Fruit fly (Drosophila melanogaster) whole organism, embryonic: ENCODE measurements around the gene CG5541.

Experiments used
- Bdp1 ChIP-seq: fragments of 200-800 bp; sonication (Bioruptor generic); optimal IDR thresholded peaks from 3 replicates; lab custom pipeline; 2016; ENCODE audit warnings: missing biosample characterization, missing genetic modification characterization
- CG10209 ChIP-seq: fragments of 200-800 bp; sonication (Bioruptor generic); optimal IDR thresholded peaks from 3 replicates; lab custom pipeline; 2017; ENCODE audit warnings: missing biosample characterization, mild to moderate bottlenecking, missing genetic modification characterization, missing genetic modification reagents
- CG10366 ChIP-seq: fragments of 200-800 bp; sonication (Bioruptor generic); IDR thresholded peaks from 2 replicates; pipeline ENCODE4 v1.3.6; 2022; ENCODE audit warnings: missing biosample characterization, missing genetic modification characterization
- CG11504 ChIP-seq: fragments of 200-800 bp; sonication (Bioruptor generic); optimal IDR thresholded peaks from 3 replicates; lab custom pipeline; 2019; ENCODE audit warnings: missing biosample characterization, mild to moderate bottlenecking, missing genetic modification characterization, moderate library complexity
- CG11695 ChIP-seq: fragments of 200-800 bp; sonication (Bioruptor generic); IDR thresholded peaks from 3 replicates; pipeline ENCODE4 v1.3.6; 2022; ENCODE audit warnings: missing biosample characterization, missing genetic modification characterization
- CG11723 ChIP-seq: fragments of 200-800 bp; sonication (Bioruptor generic); optimal IDR thresholded peaks from 2 replicates; lab custom pipeline; 2017; ENCODE audit warnings: missing biosample characterization, mild to moderate bottlenecking, missing genetic modification characterization
- CG12659 ChIP-seq: fragments of 200-800 bp; sonication (Bioruptor generic); optimal IDR thresholded peaks from 3 replicates; lab custom pipeline; 2017; ENCODE audit warnings: mild to moderate bottlenecking, missing biosample characterization, missing genetic modification reagents, missing genetic modification characterization
- CG1602 ChIP-seq: fragments of 200-800 bp; sonication (Bioruptor generic); optimal IDR thresholded peaks from 3 replicates; lab custom pipeline; 2016; ENCODE audit warnings: missing biosample characterization, missing genetic modification characterization
- CG18619 ChIP-seq: fragments of 200-800 bp; sonication (Bioruptor generic); optimal IDR thresholded peaks from 3 replicates; lab custom pipeline; 2017; ENCODE audit warnings: missing biosample characterization, mild to moderate bottlenecking, missing genetic modification characterization
- CG2129 ChIP-seq: fragments of 200-800 bp; sonication (Bioruptor generic); IDR thresholded peaks from 2 replicates; pipeline ENCODE4 v1.3.6; 2022; ENCODE audit warnings: missing biosample characterization, missing genetic modification characterization; ENCODE audit not compliant: partially characterized antibody
- CG2678 ChIP-seq: fragments of 200-800 bp; sonication (Bioruptor generic); optimal IDR thresholded peaks from 3 replicates; lab custom pipeline; 2019; ENCODE audit warnings: missing biosample characterization, mild to moderate bottlenecking, missing genetic modification characterization, moderate library complexity
- CG2889 ChIP-seq: fragments of 200-800 bp; sonication (Bioruptor generic); IDR thresholded peaks from 3 replicates; pipeline ENCODE4 v1.3.6; 2022; ENCODE audit warnings: missing biosample characterization, missing genetic modification characterization
- CG3847 ChIP-seq: fragments of 200-800 bp; sonication (Bioruptor generic); IDR thresholded peaks from 2 replicates; pipeline ENCODE4 v1.3.6; 2022; ENCODE audit warnings: missing biosample characterization, missing genetic modification characterization
- CG4360 ChIP-seq: fragments of 200-800 bp; sonication (Bioruptor generic); IDR thresholded peaks from 2 replicates; pipeline ENCODE4 v1.3.6; 2022; ENCODE audit warnings: missing biosample characterization, missing genetic modification characterization
- CG5180 ChIP-seq: fragments of 200-800 bp; sonication (Bioruptor generic); optimal IDR thresholded peaks from 3 replicates; lab custom pipeline; 2017; ENCODE audit warnings: missing biosample characterization, missing genetic modification characterization, mild to moderate bottlenecking, moderate library complexity, missing genetic modification reagents
- CG8359 ChIP-seq: fragments of 200-800 bp; sonication (Bioruptor generic); optimal IDR thresholded peaks from 2 replicates; lab custom pipeline; 2017; ENCODE audit warnings: missing biosample characterization, mild to moderate bottlenecking, missing genetic modification characterization, borderline replicate concordance
- CG9817 ChIP-seq: fragments of 200-800 bp; sonication (Bioruptor generic); optimal IDR thresholded peaks from 2 replicates; lab custom pipeline; 2018; ENCODE audit warnings: missing biosample characterization, mild to moderate bottlenecking, missing genetic modification characterization, moderate library complexity
- CHES-1-like ChIP-seq: fragments of 200-800 bp; sonication (Bioruptor generic); optimal IDR thresholded peaks from 2 replicates; lab custom pipeline; 2016; ENCODE audit warnings: missing biosample characterization, missing genetic modification characterization
- CoRest ChIP-seq: fragments of 200-800 bp; sonication (Bioruptor generic); optimal IDR thresholded peaks from 3 replicates; lab custom pipeline; 2018; ENCODE audit warnings: missing biosample characterization, mild to moderate bottlenecking, missing genetic modification characterization, moderate library complexity
- Drgx ChIP-seq: fragments of 200-800 bp; sonication (Bioruptor generic); IDR thresholded peaks from 2 replicates; pipeline ENCODE4 v1.3.6; 2022; ENCODE audit warnings: missing biosample characterization, missing genetic modification characterization
- ERR ChIP-seq: fragments of 200-800 bp; sonication (Bioruptor generic); optimal IDR thresholded peaks from 2 replicates; lab custom pipeline; 2016; ENCODE audit warnings: missing biosample characterization, missing genetic modification characterization
- Fer1 ChIP-seq: fragments of 200-800 bp; sonication (Bioruptor generic); optimal IDR thresholded peaks from 2 replicates; lab custom pipeline; 2017; ENCODE audit warnings: missing biosample characterization, mild to moderate bottlenecking, missing genetic modification characterization
- HmgD ChIP-seq: fragments of 200-800 bp; sonication (Bioruptor generic); optimal IDR thresholded peaks from 3 replicates; lab custom pipeline; 2016; ENCODE audit warnings: missing biosample characterization, missing genetic modification characterization
- HmgZ ChIP-seq: fragments of 200-800 bp; sonication (Bioruptor generic); optimal IDR thresholded peaks from 2 replicates; lab custom pipeline; 2018; ENCODE audit warnings: missing biosample characterization, mild to moderate bottlenecking, missing genetic modification characterization
- Jarid2 ChIP-seq: fragments of 200-800 bp; sonication (Bioruptor generic); optimal IDR thresholded peaks from 3 replicates; lab custom pipeline; 2017; ENCODE audit warnings: mild to moderate bottlenecking, missing biosample characterization, missing genetic modification reagents, missing genetic modification characterization
- MESR4 ChIP-seq: fragments of 200-800 bp; sonication (Bioruptor generic); optimal IDR thresholded peaks from 2 replicates; lab custom pipeline; 2018; ENCODE audit warnings: missing biosample characterization, mild to moderate bottlenecking, missing genetic modification characterization, moderate library complexity
- Myb ChIP-seq: fragments of 200-800 bp; sonication (Bioruptor generic); optimal IDR thresholded peaks from 2 replicates; lab custom pipeline; 2016; ENCODE audit warnings: missing biosample characterization, missing genetic modification characterization
- PHDP ChIP-seq: fragments of 200-800 bp; sonication (Bioruptor generic); optimal IDR thresholded peaks from 3 replicates; lab custom pipeline; 2018; ENCODE audit warnings: missing biosample characterization, mild to moderate bottlenecking, missing genetic modification characterization, moderate library complexity
- Scr ChIP-seq: fragments of 200-800 bp; sonication (Bioruptor generic); IDR thresholded peaks from 2 replicates; pipeline ENCODE4 v1.3.6; 2022; ENCODE audit warnings: missing biosample characterization, missing genetic modification characterization; ENCODE audit not compliant: partially characterized antibody
- Ssrp ChIP-seq: fragments of 200-800 bp; sonication (Bioruptor generic); optimal IDR thresholded peaks from 2 replicates; lab custom pipeline; 2018; ENCODE audit warnings: missing biosample characterization, mild to moderate bottlenecking, missing genetic modification characterization, moderate library complexity
- Tbp ChIP-seq: fragments of >200 bp; optimal IDR thresholded peaks from 2 replicates; lab custom pipeline; 2018; ENCODE audit warnings: missing biosample characterization, missing genetic modification characterization
- Trl ChIP-seq, 3 experiments: fragments of >200 bp in 2 of 3; fragments of 200-800 bp in 1 of 3; sonication (Bioruptor generic) in 1 of 3; optimal IDR thresholded peaks; 2 replicates in 1 of 3; 3 replicates in 2 of 3; lab custom pipeline; 2016 to 2017; ENCODE audit warnings: missing biosample characterization in 1 of 3, missing genetic modification characterization in 1 of 3
- az2 ChIP-seq: fragments of 200-800 bp; sonication (Bioruptor generic); optimal IDR thresholded peaks from 3 replicates; lab custom pipeline; 2016; ENCODE audit warnings: missing biosample characterization, missing genetic modification characterization
- br ChIP-seq: fragments of >200 bp; optimal IDR thresholded peaks from 2 replicates; lab custom pipeline; 2017
- crp ChIP-seq, 2 experiments: fragments of 200-800 bp; sonication (Bioruptor generic); optimal IDR thresholded peaks; 2 replicates in 1 of 2; 3 replicates in 1 of 2; lab custom pipeline; 2017; ENCODE audit warnings: missing biosample characterization in 2 of 2, missing genetic modification characterization in 2 of 2, mild to moderate bottlenecking in 1 of 2, moderate library complexity in 1 of 2
- danr ChIP-seq: fragments of 200-800 bp; sonication (Bioruptor generic); IDR thresholded peaks from 2 replicates; pipeline ENCODE4 v1.3.6; 2022; ENCODE audit warnings: missing biosample characterization, missing genetic modification characterization
- dmrt99B ChIP-seq: fragments of 200-800 bp; sonication (Bioruptor generic); optimal IDR thresholded peaks from 2 replicates; lab custom pipeline; 2018; ENCODE audit warnings: missing biosample characterization, mild to moderate bottlenecking, missing genetic modification characterization, moderate library complexity
- esg ChIP-seq: fragments of 200-800 bp; sonication (Bioruptor generic); conservative IDR thresholded peaks from 2 replicates; pipeline ENCODE4 v1.3.6; 2022; ENCODE audit warnings: missing biosample characterization, missing genetic modification characterization
- exex ChIP-seq: fragments of 200-800 bp; sonication (Bioruptor generic); optimal IDR thresholded peaks from 4 replicates; lab custom pipeline; 2018; ENCODE audit warnings: missing biosample characterization, mild to moderate bottlenecking, missing genetic modification characterization, moderate library complexity
- fd96Cb ChIP-seq: fragments of 200-800 bp; sonication (Bioruptor generic); optimal IDR thresholded peaks from 2 replicates; lab custom pipeline; 2018; ENCODE audit warnings: missing biosample characterization, mild to moderate bottlenecking, missing genetic modification characterization, moderate library complexity
- gfzf ChIP-seq: fragments of 200-800 bp; sonication (Bioruptor generic); optimal IDR thresholded peaks from 2 replicates; lab custom pipeline; 2016; ENCODE audit warnings: missing biosample characterization, mild to moderate bottlenecking, missing genetic modification characterization, moderate library complexity
- hbn ChIP-seq: fragments of 200-800 bp; sonication (Bioruptor generic); IDR thresholded peaks from 2 replicates; pipeline ENCODE4 v1.3.6; 2022; ENCODE audit warnings: missing biosample characterization, missing genetic modification characterization; ENCODE audit not compliant: partially characterized antibody
- klu ChIP-seq: fragments of 200-800 bp; sonication (Bioruptor generic); IDR thresholded peaks from 2 replicates; pipeline ENCODE4 v1.3.6; 2022; ENCODE audit warnings: missing biosample characterization, missing genetic modification characterization
- oc ChIP-seq: fragments of 200-800 bp; sonication (Bioruptor generic); optimal IDR thresholded peaks from 2 replicates; lab custom pipeline; 2018; ENCODE audit warnings: missing biosample characterization, mild to moderate bottlenecking, missing genetic modification characterization, moderate library complexity
- pho ChIP-seq: fragments of 200-800 bp; sonication (Bioruptor generic); optimal IDR thresholded peaks from 2 replicates; lab custom pipeline; 2016; ENCODE audit warnings: missing biosample characterization, missing genetic modification characterization
- sisA ChIP-seq: fragments of 200-800 bp; sonication (Bioruptor generic); IDR thresholded peaks from 2 replicates; pipeline ENCODE4 v1.3.6; 2022; ENCODE audit warnings: missing biosample characterization, missing genetic modification characterization
- sr ChIP-seq: fragments of 200-800 bp; sonication (Bioruptor generic); IDR thresholded peaks from 3 replicates; pipeline ENCODE4 v1.3.6; 2022; ENCODE audit warnings: missing biosample characterization, missing genetic modification characterization
- toy ChIP-seq: fragments of 200-800 bp; sonication (Bioruptor generic); IDR thresholded peaks from 2 replicates; pipeline ENCODE4 v1.3.6; 2022; ENCODE audit warnings: missing biosample characterization, missing genetic modification characterization

The CG5541 gene

dm6 chrX:15085777-15086510 lies 42.0 kb downstream of the CG5541 start, which contains the start of the genes CG15027 and Dbct (continued):
- no peak for TF ChIP-seq CG8359
- TF ChIP-seq sisA, result peak; percentile 72
- TF ChIP-seq toy, result 0 out of 2 replicates have a peak, but pooled peaks have one; percentile 15
- TF ChIP-seq gfzf (GFP tag; lab: Kevin White, UChicago), result no peak
- no peak for TF ChIP-seq oc
- no peak for TF ChIP-seq br (lab: Kevin White, UChicago)
- TF ChIP-seq danr, result peak; percentile 64
- TF ChIP-seq CG10209, result peak; percentile 50
- no peak for TF ChIP-seq Myb (GFP tag; lab: Kevin White, UChicago)
- TF ChIP-seq pho (GFP tag; lab: Kevin White, UChicago), result peak; percentile 25
- TF ChIP-seq Scr (GFP tag; lab: Robert Waterston, UW), result peak; percentile 84
- TF ChIP-seq Jarid2 (GFP tag; lab: Kevin White, UChicago), result no peak
- peak; percentile 61; the same call in 1 of the 3 replicates for TF ChIP-seq CG11695 (GFP tag; lab: Robert Waterston, UW)
- peak; percentile 70 for TF ChIP-seq CG11504 (tag; lab: Kevin White, UChicago)
- no peak for TF ChIP-seq CG4360
- peak; percentile 84 for TF ChIP-seq HmgZ
- TF ChIP-seq Fer1 (GFP tag; lab: Kevin White, UChicago), result peak; percentile 38
- TF ChIP-seq CG2889, result 0 out of 3 replicates have a peak, but pooled peaks have one; percentile 21
- TF ChIP-seq CG12659 (GFP tag; lab: Kevin White, UChicago), result peak; percentile 64
- no peak for TF ChIP-seq Bdp1
- TF ChIP-seq Trl (optimal IDR thresholded peaks at IDR 0.05; lab: Kevin White, UChicago), result no peak
- TF ChIP-seq Trl (GFP tag; optimal IDR thresholded peaks at IDR 0.05; lab: Kevin White, UChicago), result no peak
- TF ChIP-seq CG11723, result peak; percentile 32
- TF ChIP-seq CG2129 (GFP tag; lab: Robert Waterston, UW), result peak; percentile 67
- peak; percentile 28 for TF ChIP-seq CG5180 (GFP tag; lab: Kevin White, UChicago)
- peak; percentile 43 for TF ChIP-seq CG18619
- peak; percentile 74 for TF ChIP-seq CG9817 (tag; lab: Kevin White, UChicago)
- TF ChIP-seq HmgD (GFP tag; lab: Kevin White, UChicago), result no peak
- TF ChIP-seq CG1602, result peak; percentile 55
- TF ChIP-seq CHES-1-like (GFP tag; lab: Kevin White, UChicago), result peak; percentile 16
- peak; percentile 44 for TF ChIP-seq az2 (GFP tag; lab: Kevin White, UChicago)
- peak; percentile 84 to 96 for TF ChIP-seq crp (GFP tag; optimal IDR thresholded peaks at IDR 0.05; lab: Kevin White, UChicago)
- TF ChIP-seq ERR, result no peak
- TF ChIP-seq fd96Cb (tag; lab: Kevin White, UChicago), result peak; percentile 48
- peak; percentile 60 for TF ChIP-seq PHDP (tag; lab: Kevin White, UChicago)
- peak; percentile 63 for TF ChIP-seq CG10366
- TF ChIP-seq esg (GFP tag; lab: Robert Waterston, UW), result peak; percentile 44
- TF ChIP-seq CoRest (tag; lab: Kevin White, UChicago), result peak; percentile 76
- peak; percentile 42 for TF ChIP-seq exex (tag; lab: Kevin White, UChicago)
- no peak for TF ChIP-seq Tbp (GFP tag; lab: Kevin White, UChicago)
- TF ChIP-seq MESR4 (GFP tag; lab: Kevin White, UChicago), result peak; percentile 74
- no peak for TF ChIP-seq sr
- TF ChIP-seq CG3847 (GFP tag; lab: Robert Waterston, UW), result peak; percentile 71
- TF ChIP-seq CG2678 (tag; lab: Kevin White, UChicago), result peak; percentile 75
- TF ChIP-seq dmrt99B, result peak; percentile 52
- peak; percentile 64; the same call in 1 of the 2 replicates for TF ChIP-seq hbn (GFP tag; lab: Robert Waterston, UW)
- peak; percentile 33; the same call in 1 of the 2 replicates for TF ChIP-seq klu (GFP tag; lab: Robert Waterston, UW)
- TF ChIP-seq Drgx (GFP tag; lab: Robert Waterston, UW), result peak; percentile 30; the same call in 1 of the 2 replicates
- TF ChIP-seq Ssrp (tag; lab: Kevin White, UChicago), result peak; percentile 61
